Fruit fly (Drosophila melanogaster) whole organism, wandering third instar larva: ENCODE results near the gene Tsp2A.

ENCODE experiments used
- Sp1 ChIP-seq: fragments of 200-800 bp; sonication (Bioruptor generic); optimal IDR thresholded peaks from 3 replicates; lab custom pipeline; 2019; ENCODE audit warnings: missing biosample characterization, mild to moderate bottlenecking, missing genetic modification characterization, moderate library complexity
- Vsx2 ChIP-seq: fragments of 200-300, 225-300 bp; sonication (Bioruptor generic); optimal IDR thresholded peaks from 2 replicates; lab custom pipeline; 2018; ENCODE audit warnings: missing biosample characterization, missing genetic modification characterization; ENCODE audit not compliant: partially characterized antibody

- TF ChIP-seq Vsx2 (GFP tag; lab: Kevin White, UChicago) (no peak), Sp1 (GFP tag; lab: Kevin White, UChicago) (no peak)
These were observed 29.1 kb downstream of the Tsp2A start, which contains the start of gene AMPKalpha for dm6 chrX:1375265-1375958.
